Worm (Caenorhabditis elegans): ENCODE measurements around the gene T01C8.3.

T01C8.3 gene

ce11 chrX:16744940-16745339 lies 38.1 kb downstream of the T01C8.3 start, which contains the start of gene C10E2.2:
Gene C10E2.2 (plus strand): TSS chrX:16745240.
- no peak for TF ChIP-seq scrt-1 (GFP tag; IDR thresholded peaks at IDR 0.05)
- no peak for TF ChIP-seq F13C5.2 (tag; optimal IDR thresholded peaks at IDR 0.05)
- no peak for TF ChIP-seq sea-1 (GFP tag; conservative IDR thresholded peaks at IDR 0.05)

DNA sequence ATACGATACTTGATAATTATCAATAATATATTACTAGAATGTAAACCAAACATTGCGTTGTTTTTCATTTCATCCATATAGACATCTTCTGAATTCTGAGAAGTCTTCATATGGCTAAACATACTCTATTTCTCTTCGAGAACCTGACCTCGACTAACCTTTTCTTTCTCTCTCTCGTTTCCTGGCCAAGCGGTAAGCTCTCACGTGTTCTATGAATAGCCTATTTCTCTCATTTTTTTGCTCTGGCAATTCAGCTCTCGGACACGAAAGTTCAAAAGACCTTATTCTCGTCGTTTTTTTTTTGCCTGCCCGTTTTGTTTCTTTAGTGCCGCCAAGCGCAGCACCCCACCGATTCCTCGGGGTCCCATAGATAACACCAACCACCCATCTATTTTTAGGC lies 45.5 kb downstream of the T01C8.3 start:
- no peak for TF ChIP-seq ceh-13 (GFP tag; optimal IDR thresholded peaks at IDR 0.05)
- TF ChIP-seq F13C5.2 (tag; optimal IDR thresholded peaks at IDR 0.05): no peak
- TF ChIP-seq hmg-4 (GFP tag; optimal IDR thresholded peaks at IDR 0.05): no peak
- TF ChIP-seq sea-1 (GFP tag; conservative IDR thresholded peaks at IDR 0.05): no peak
- TF ChIP-seq tra-4 (tag; optimal IDR thresholded peaks at IDR 0.05): no peak
- no peak for TF ChIP-seq ets-7 (tag; optimal IDR thresholded peaks at IDR 0.05)
- TF ChIP-seq flt-1 (GFP tag; IDR thresholded peaks at IDR 0.05): no peak

DNA sequence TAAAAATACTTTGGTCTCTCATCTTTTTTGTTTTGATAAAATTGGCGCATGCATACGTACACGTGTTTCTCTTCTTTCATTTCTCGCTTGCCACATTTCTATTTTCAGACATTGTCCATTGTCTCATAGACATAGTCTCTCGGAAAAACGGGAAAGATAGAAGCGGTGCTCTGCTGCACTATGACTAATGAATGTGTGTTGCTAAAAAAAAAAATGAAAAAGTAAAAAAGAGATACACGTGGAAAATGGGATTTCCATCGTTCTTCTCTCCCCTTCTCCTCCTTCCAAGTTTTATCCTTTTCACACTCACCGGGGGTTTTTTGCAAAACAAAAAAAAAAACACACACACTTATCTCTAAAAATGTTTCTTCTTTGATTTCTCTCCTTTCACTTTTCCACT lies 48.0 kb downstream of the T01C8.3 start:
- no peak for TF ChIP-seq aly-1 (tag; optimal IDR thresholded peaks at IDR 0.05)
- TF ChIP-seq hmbx-1 (tag; optimal IDR thresholded peaks at IDR 0.05): no peak
- TF ChIP-seq tbx-11 (GFP tag; IDR thresholded peaks at IDR 0.05): no peak
- no peak for TF ChIP-seq hnd-1 (tag; optimal IDR thresholded peaks at IDR 0.05)

DNA sequence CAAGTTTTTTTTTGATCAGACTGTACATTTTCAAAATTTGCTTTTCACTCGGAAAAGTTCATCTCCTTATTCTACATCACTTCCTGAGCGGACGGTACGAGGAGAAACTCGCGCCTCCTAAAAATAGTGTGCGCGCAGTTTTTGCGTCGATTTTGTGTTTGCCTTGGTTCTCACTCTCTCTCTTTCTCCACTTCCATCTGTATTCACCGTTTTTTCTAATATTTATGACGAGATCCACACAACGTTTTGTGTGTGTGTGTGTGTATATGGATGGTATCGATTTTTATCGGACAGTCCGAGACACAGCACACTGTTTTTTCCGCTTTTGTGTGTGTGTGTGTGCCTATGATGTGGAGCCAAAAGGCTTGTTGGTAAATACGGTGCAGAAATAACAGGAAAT lies 49.6 kb downstream of the T01C8.3 start:
- TF ChIP-seq aly-1 (tag; optimal IDR thresholded peaks at IDR 0.05) (no peak), tbx-11 (GFP tag; IDR thresholded peaks at IDR 0.05) (no peak), flt-1 (GFP tag; IDR thresholded peaks at IDR 0.05) (no peak), ets-7 (tag; optimal IDR thresholded peaks at IDR 0.05) (no peak), ceh-36 (tag; optimal IDR thresholded peaks at IDR 0.05) (no peak), F13C5.2 (tag; optimal IDR thresholded peaks at IDR 0.05) (no peak), tbx-37 (GFP tag; conservative IDR thresholded peaks at IDR 0.05) (no peak), hmbx-1 (tag; optimal IDR thresholded peaks at IDR 0.05) (no peak), pes-1 (GFP tag; IDR thresholded peaks at IDR 0.05) (no peak), tra-4 (tag; optimal IDR thresholded peaks at IDR 0.05) (no peak), scrt-1 (GFP tag; IDR thresholded peaks at IDR 0.05) (no peak), hmg-4 (GFP tag; optimal IDR thresholded peaks at IDR 0.05) (no peak), B0310.2 (tag; optimal IDR thresholded peaks at IDR 0.05) (no peak), sea-1 (GFP tag; conservative IDR thresholded peaks at IDR 0.05) (no peak), hnd-1 (tag; optimal IDR thresholded peaks at IDR 0.05) (no peak)

DNA sequence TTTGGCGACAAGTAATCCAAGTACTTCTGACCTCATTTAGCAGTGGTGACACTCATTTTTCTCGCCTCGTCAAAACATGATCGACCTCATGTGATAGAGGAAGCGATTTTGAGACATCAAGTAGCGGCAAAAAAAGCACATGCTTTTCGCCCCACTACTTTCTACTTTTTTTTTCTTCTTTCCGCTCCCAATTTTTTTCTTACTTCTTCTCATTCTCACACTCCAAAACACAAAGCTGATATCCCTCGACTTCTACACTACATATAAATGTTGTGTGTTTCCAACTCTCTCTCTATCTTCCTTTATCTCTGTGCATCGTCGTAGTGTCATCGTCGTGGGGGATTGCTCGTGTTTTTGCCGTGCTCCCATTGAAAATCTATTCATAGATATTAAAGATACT lies 50.8 kb downstream of the T01C8.3 start:
- TF ChIP-seq hmbx-1 (tag; optimal IDR thresholded peaks at IDR 0.05) (no peak), hnd-1 (tag; optimal IDR thresholded peaks at IDR 0.05) (no peak), tbx-37 (GFP tag; conservative IDR thresholded peaks at IDR 0.05) (no peak), F13C5.2 (tag; optimal IDR thresholded peaks at IDR 0.05) (no peak), scrt-1 (GFP tag; IDR thresholded peaks at IDR 0.05) (no peak), pes-1 (GFP tag; IDR thresholded peaks at IDR 0.05) (no peak), tra-4 (tag; optimal IDR thresholded peaks at IDR 0.05) (no peak), B0310.2 (tag; optimal IDR thresholded peaks at IDR 0.05) (no peak)

- TF ChIP-seq ama-1 (optimal IDR thresholded peaks at IDR 0.05) (no peak), ets-7 (tag; optimal IDR thresholded peaks at IDR 0.05) (no peak), flt-1 (GFP tag; IDR thresholded peaks at IDR 0.05) (no peak), ceh-13 (GFP tag; optimal IDR thresholded peaks at IDR 0.05) (no peak), scrt-1 (GFP tag; IDR thresholded peaks at IDR 0.05) (no peak), F13C5.2 (tag; optimal IDR thresholded peaks at IDR 0.05) (no peak), aly-1 (tag; optimal IDR thresholded peaks at IDR 0.05) (no peak), tbx-11 (GFP tag; IDR thresholded peaks at IDR 0.05) (no peak), B0310.2 (tag; optimal IDR thresholded peaks at IDR 0.05) (no peak), tbx-37 (GFP tag; conservative IDR thresholded peaks at IDR 0.05) (no peak), hnd-1 (tag; optimal IDR thresholded peaks at IDR 0.05) (no peak), hmg-4 (GFP tag; optimal IDR thresholded peaks at IDR 0.05) (no peak)
Measured at ce11 chrX:16731167-16731566, 51.8 kb downstream of the T01C8.3 start.
